Worm (Caenorhabditis elegans) whole organism, L3 larva: ENCODE results near the gene ZK512.8.

Experiments
- ZK546.5 ChIP-seq: sonication (generic microtip); optimal IDR thresholded peaks from 2 replicates; lab custom pipeline; 2017; ENCODE audit warnings: missing biosample characterization, missing genetic modification characterization
- elt-2 ChIP-seq: sonication (generic microtip); optimal IDR thresholded peaks from 2 replicates; lab custom pipeline; 2016; ENCODE audit warnings: missing genetic modification reagents, mild to moderate bottlenecking, missing genetic modification characterization, missing compliant biosample characterization
- nhr-11 ChIP-seq: fragments of 150-350 bp; optimal IDR thresholded peaks from 2 replicates; lab custom pipeline; 2014; ENCODE audit warnings: missing biosample characterization, missing genetic modification characterization
- nhr-28 ChIP-seq: fragments of 150-350 bp; optimal IDR thresholded peaks from 2 replicates; lab custom pipeline; 2014; ENCODE audit warnings: missing biosample characterization, missing genetic modification characterization
- nhr-43 ChIP-seq: sonication (generic microtip); optimal IDR thresholded peaks from 2 replicates; lab custom pipeline; 2016; ENCODE audit warnings: mild to moderate bottlenecking, missing genetic modification characterization, missing compliant biosample characterization; ENCODE audit not compliant: poor library complexity, severe bottlenecking
- nhr-77 ChIP-seq: fragments of 150-350 bp; optimal IDR thresholded peaks from 2 replicates; lab custom pipeline; 2014; ENCODE audit warnings: missing biosample characterization, missing genetic modification characterization
- snpc-4 ChIP-seq: fragments of 150-350 bp; optimal IDR thresholded peaks from 2 replicates; lab custom pipeline; 2014; ENCODE audit warnings: missing biosample characterization, missing genetic modification characterization

DNA sequence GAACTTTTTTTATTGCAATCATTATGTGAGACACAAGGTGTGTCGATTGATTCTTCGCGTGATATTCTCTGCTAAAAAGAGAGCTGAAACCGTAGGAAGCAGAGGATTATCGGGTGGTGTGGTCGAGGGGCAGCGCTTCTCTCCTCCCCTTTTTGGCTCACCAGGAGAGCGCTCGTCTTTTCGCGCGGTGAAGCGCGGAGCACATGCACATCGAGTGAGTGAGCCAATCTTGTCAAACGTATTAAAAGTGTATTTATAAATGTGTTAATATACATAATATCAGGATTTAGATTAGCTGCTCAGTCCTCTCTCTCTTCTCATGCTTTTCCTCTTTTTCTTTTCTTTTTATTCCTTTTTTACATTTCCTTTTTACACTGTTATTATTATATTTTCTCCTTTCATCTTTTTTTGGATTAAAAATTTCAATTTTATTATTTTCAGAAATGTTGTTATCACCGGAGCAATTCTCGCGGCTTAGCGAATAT is 16.8 kb downstream of the ZK512.8 start, which contains the start of gene dgk-3:
- TF ChIP-seq nhr-28 (tag; lab: Kevin White, UChicago) (no peak), nhr-11 (tag; lab: Kevin White, UChicago) (no peak), nhr-77 (no peak), elt-2 (no peak), ZK546.5 (tag; lab: Kevin White, UChicago) (no peak), snpc-4 (tag; lab: Kevin White, UChicago) (no peak), nhr-43 (tag; lab: Kevin White, UChicago) (no peak)
